Worm (Caenorhabditis elegans) whole organism, young adult: ENCODE results near the gene C23H3.5.
A peak's percentile ranks its signal among the peaks of the same experiment; 100 is the strongest.

Experiments used
- F10E7.11 ChIP-seq: sonication (generic microtip); optimal IDR thresholded peaks from 2 replicates; lab custom pipeline; 2017; ENCODE audit warnings: mild to moderate bottlenecking, missing genetic modification characterization, moderate library complexity, missing compliant biosample characterization
- F22D6.2 ChIP-seq: sonication (generic microtip); optimal IDR thresholded peaks from 2 replicates; lab custom pipeline; 2016; ENCODE audit warnings: mild to moderate bottlenecking, missing genetic modification characterization, missing compliant biosample characterization
- F52B5.7 ChIP-seq: sonication (generic microtip); optimal IDR thresholded peaks from 2 replicates; lab custom pipeline; 2016; ENCODE audit warnings: mild to moderate bottlenecking, missing genetic modification characterization, missing compliant biosample characterization
- F57A8.1 ChIP-seq: fragments of 200-800 bp; sonication (Bioruptor generic); optimal IDR thresholded peaks from 2 replicates; lab custom pipeline; 2018; ENCODE audit warnings: mild to moderate bottlenecking, missing genetic modification characterization, moderate library complexity, missing compliant biosample characterization
- T07F8.4 ChIP-seq: sonication (generic microtip); optimal IDR thresholded peaks from 2 replicates; lab custom pipeline; 2016; ENCODE audit warnings: mild to moderate bottlenecking, missing genetic modification characterization, moderate library complexity, missing compliant biosample characterization
- Y67H2A.10 ChIP-seq: fragments of 200-800 bp; sonication (Bioruptor generic); conservative IDR thresholded peaks from 2 replicates; pipeline ENCODE4 v1.3.6; 2022; ENCODE audit warnings: missing genetic modification reagents, missing genetic modification characterization, missing compliant biosample characterization
- ZK185.1 ChIP-seq: sonication (generic microtip); optimal IDR thresholded peaks from 2 replicates; lab custom pipeline; 2016; ENCODE audit warnings: mild to moderate bottlenecking, missing genetic modification characterization, missing compliant biosample characterization; ENCODE audit not compliant: poor library complexity, severe bottlenecking
- aptf-3 ChIP-seq: fragments of 200-800 bp; sonication (Bioruptor generic); IDR thresholded peaks from 2 replicates; pipeline ENCODE4 v1.3.6; 2022; ENCODE audit warnings: missing genetic modification characterization, missing compliant biosample characterization
- atf-7 ChIP-seq: sonication (generic microtip); optimal IDR thresholded peaks from 2 replicates; lab custom pipeline; 2017; ENCODE audit warnings: mild to moderate bottlenecking, missing genetic modification characterization, missing compliant biosample characterization
- attf-5 ChIP-seq: fragments of 200-800 bp; sonication (Bioruptor generic); optimal IDR thresholded peaks from 2 replicates; lab custom pipeline; 2018; ENCODE audit warnings: mild to moderate bottlenecking, missing genetic modification characterization, missing compliant biosample characterization
- ceh-27 ChIP-seq: fragments of 200-800 bp; sonication (Bioruptor generic); optimal IDR thresholded peaks from 2 replicates; lab custom pipeline; 2018; ENCODE audit warnings: mild to moderate bottlenecking, missing genetic modification characterization, moderate library complexity, missing compliant biosample characterization
- ceh-58 ChIP-seq: fragments of 200-800 bp; sonication (Bioruptor generic); IDR thresholded peaks from 2 replicates; pipeline ENCODE4 v1.3.6; 2022; ENCODE audit warnings: missing genetic modification characterization, missing compliant biosample characterization
- ceh-79 ChIP-seq: sonication (generic microtip); optimal IDR thresholded peaks from 2 replicates; lab custom pipeline; 2017; ENCODE audit warnings: mild to moderate bottlenecking, missing genetic modification characterization, missing compliant biosample characterization
- dox-1 ChIP-seq: fragments of 200-800 bp; sonication (Bioruptor generic); IDR thresholded peaks from 2 replicates; pipeline ENCODE4 v1.3.6; 2022; ENCODE audit warnings: missing genetic modification reagents, missing genetic modification characterization, missing compliant biosample characterization
- hlh-26 ChIP-seq: fragments of 200-800 bp; sonication (Bioruptor generic); conservative IDR thresholded peaks from 2 replicates; pipeline ENCODE4 v1.3.6; 2022; ENCODE audit warnings: missing genetic modification reagents, missing genetic modification characterization, missing compliant biosample characterization
- hmg-1.2 ChIP-seq: fragments of 200-800 bp; sonication (Bioruptor generic); IDR thresholded peaks from 2 replicates; pipeline ENCODE4 v1.3.6; 2022; ENCODE audit warnings: missing genetic modification reagents, missing genetic modification characterization, missing compliant biosample characterization
- lag-1 ChIP-seq: fragments of 200-800 bp; sonication (Bioruptor generic); IDR thresholded peaks from 2 replicates; pipeline ENCODE4 v1.3.6; 2022; ENCODE audit warnings: missing genetic modification reagents, missing genetic modification characterization, missing compliant biosample characterization
- lin-40 ChIP-seq: sonication (generic microtip); optimal IDR thresholded peaks from 2 replicates; lab custom pipeline; 2016; ENCODE audit warnings: missing genetic modification characterization, mild to moderate bottlenecking, missing compliant biosample characterization, missing genotype, missing genetic modification reagents
- nhr-179 ChIP-seq: sonication (generic microtip); optimal IDR thresholded peaks from 2 replicates; lab custom pipeline; 2016; ENCODE audit warnings: mild to moderate bottlenecking, missing genetic modification characterization, missing compliant biosample characterization
- nhr-80 ChIP-seq: sonication (generic microtip); optimal IDR thresholded peaks from 2 replicates; lab custom pipeline; 2016; ENCODE audit warnings: missing genetic modification characterization, missing compliant biosample characterization
- rec-8 ChIP-seq, 2 experiments: sonication (generic microtip); optimal IDR thresholded peaks; 2 replicates each; lab custom pipeline; 2016; ENCODE audit warnings: mild to moderate bottlenecking in 2 of 2, missing genetic modification characterization in 2 of 2, missing genetic modification reagents in 2 of 2, missing genotype in 2 of 2, missing biosample characterization in 1 of 2, missing compliant biosample characterization in 1 of 2, moderate library complexity in 1 of 2
- repo-1 ChIP-seq: sonication (generic microtip); optimal IDR thresholded peaks from 2 replicates; lab custom pipeline; 2017; ENCODE audit warnings: mild to moderate bottlenecking, missing genetic modification characterization, missing compliant biosample characterization
- sdz-38 ChIP-seq: sonication (generic microtip); optimal IDR thresholded peaks from 2 replicates; lab custom pipeline; 2016; ENCODE audit warnings: missing genotype, missing genetic modification characterization, missing compliant biosample characterization
- snpc-1.1 ChIP-seq: sonication (generic microtip); optimal IDR thresholded peaks from 2 replicates; lab custom pipeline; 2017; ENCODE audit warnings: missing genetic modification characterization, mild to moderate bottlenecking, missing compliant biosample characterization, antibody characterized with exemption, moderate library complexity, missing genotype, missing genetic modification reagents; ENCODE audit not compliant: insufficient read depth
- snpc-3.4 ChIP-seq: sonication (generic microtip); optimal IDR thresholded peaks from 2 replicates; lab custom pipeline; 2017; ENCODE audit warnings: missing genetic modification characterization, mild to moderate bottlenecking, missing compliant biosample characterization, antibody characterized with exemption, moderate library complexity, missing genotype, missing genetic modification reagents
- somi-1 ChIP-seq: fragments of 200-800 bp; sonication (Bioruptor generic); optimal IDR thresholded peaks from 2 replicates; lab custom pipeline; 2018; ENCODE audit warnings: mild to moderate bottlenecking, missing genetic modification characterization, missing compliant biosample characterization
- tlf-1 ChIP-seq: fragments of 200-800 bp; sonication (Bioruptor generic); optimal IDR thresholded peaks from 2 replicates; lab custom pipeline; 2018; ENCODE audit warnings: mild to moderate bottlenecking, missing genetic modification characterization, missing compliant biosample characterization
- zim-3 ChIP-seq: sonication (generic microtip); optimal IDR thresholded peaks from 2 replicates; lab custom pipeline; 2017; ENCODE audit warnings: mild to moderate bottlenecking, missing genetic modification characterization, moderate library complexity, missing compliant biosample characterization
- ztf-22 ChIP-seq: fragments of 200-800 bp; sonication (Bioruptor generic); optimal IDR thresholded peaks from 2 replicates; lab custom pipeline; 2018; ENCODE audit warnings: mild to moderate bottlenecking, missing genetic modification characterization, moderate library complexity, missing compliant biosample characterization

The C23H3.5 gene

DNA sequence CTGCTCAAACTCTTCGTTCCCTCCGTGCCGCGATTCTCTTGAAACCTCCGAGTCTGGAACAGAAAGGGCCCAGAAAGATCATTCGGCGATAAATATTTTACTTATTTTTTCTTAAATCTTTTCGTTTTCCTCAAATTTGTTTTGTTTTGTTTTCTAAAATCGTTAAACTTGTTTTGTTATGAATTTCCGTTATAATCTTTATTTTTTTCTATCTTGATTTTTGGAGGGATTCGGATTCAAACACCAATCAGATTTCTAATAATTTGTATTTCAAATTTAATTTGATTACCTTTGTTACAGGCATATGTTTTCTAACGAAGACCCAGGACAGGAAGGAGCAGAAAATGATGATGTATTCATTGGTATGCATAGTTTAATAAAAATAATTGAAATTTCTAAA is at the start of gene C23H3.5:
Gene C23H3.5, plus strand, starts transcription at position 301 of the 400 bp plus-strand sequence.
- no peak for TF ChIP-seq tlf-1 (GFP tag; lab: Kevin White, UChicago)
- no peak for TF ChIP-seq dox-1 (GFP tag; lab: Robert Waterston, UW)
- TF ChIP-seq F22D6.2, result no peak

DNA sequence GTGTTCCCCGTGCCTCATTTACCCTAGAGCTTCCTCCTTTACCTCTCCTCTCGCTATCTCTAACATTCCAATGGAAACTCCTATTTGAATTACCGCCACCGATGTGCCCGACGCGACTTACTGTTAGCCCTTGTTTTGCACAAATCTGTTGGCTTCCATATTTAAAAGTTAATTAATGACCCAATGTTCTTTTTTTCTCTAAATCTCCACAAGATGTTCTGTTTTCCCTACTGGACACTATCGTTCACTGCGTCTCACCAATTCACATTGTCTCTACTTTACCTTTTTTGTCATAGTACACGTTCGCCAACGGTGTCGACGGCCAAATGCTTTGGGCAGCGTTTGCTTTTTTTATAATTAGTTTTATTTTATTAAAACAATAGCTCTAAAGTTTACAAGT is 46.8 kb upstream of the C23H3.5 start:
- TF ChIP-seq Y67H2A.10 (GFP tag; lab: Robert Waterston, UW) (no peak), lag-1 (GFP tag; lab: Robert Waterston, UW) (no peak), atf-7 (tag; lab: Kevin White, UChicago) (no peak), F52B5.7 (tag; lab: Kevin White, UChicago) (no peak), ceh-79 (tag; lab: Kevin White, UChicago) (no peak)

DNA sequence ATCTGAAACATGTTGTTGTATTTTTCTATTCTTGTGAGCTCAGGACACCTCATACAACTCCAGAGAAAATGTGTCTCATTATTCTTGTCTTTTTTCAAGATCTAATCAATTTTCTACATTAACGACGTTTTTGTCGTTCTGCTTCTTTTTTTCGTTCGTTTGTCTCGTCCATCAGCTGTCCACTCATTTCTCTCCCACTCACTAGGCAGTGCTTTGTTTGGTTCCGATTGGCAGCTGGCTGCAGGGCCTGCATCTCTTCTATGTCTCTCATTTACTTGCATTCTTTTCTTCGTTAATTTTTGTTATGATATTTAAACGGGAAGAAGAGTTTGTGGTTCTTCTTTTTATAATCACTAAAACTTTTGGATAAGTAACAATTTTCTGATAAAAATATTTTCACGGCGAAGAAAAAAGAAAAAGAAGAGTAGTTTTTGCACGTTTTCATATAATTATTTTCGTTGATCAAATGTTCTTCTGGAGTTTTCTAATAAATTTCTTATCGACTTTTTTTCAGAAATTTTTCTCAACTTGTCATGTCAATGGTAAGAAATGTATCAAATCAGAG is 46.0 kb upstream of the C23H3.5 start, which contains the start of gene 2L52.1:
Gene 2L52.1, plus strand, starts transcription at position 515 of the 565 bp plus-strand sequence.
- TF ChIP-seq nhr-80 (tag; lab: Kevin White, UChicago) (peak; percentile 28), ztf-22 (GFP tag; lab: Kevin White, UChicago) (no peak)

DNA sequence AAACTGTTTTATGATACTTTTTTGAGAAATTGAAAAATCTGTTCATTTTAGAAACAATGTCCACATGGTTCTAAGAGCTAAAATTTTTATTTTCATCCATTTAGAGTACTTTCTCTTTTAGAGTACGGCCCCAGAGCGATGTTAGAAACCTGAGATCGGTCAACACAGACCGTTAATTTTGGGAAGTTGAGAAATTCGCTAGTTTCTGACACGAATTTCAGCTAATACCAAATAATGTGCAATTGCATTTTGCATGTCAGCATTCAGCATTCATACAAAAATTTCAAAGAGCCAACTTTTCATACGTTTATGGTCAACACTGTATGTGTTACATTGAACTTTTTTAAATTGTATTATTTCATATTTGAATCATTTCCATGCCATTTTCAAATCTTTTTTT is 42.6 kb upstream of the C23H3.5 start:
- TF ChIP-seq hlh-26 (GFP tag; lab: Robert Waterston, UW) (no peak), lin-40 (tag; lab: Kevin White, UChicago) (no peak), ceh-27 (GFP tag; lab: Kevin White, UChicago) (no peak), sdz-38 (tag; lab: Kevin White, UChicago) (no peak), F57A8.1 (GFP tag; lab: Kevin White, UChicago) (no peak), T07F8.4 (tag; lab: Kevin White, UChicago) (no peak), zim-3 (tag; lab: Kevin White, UChicago) (no peak), snpc-1.1 (tag; lab: Kevin White, UChicago) (no peak)

DNA sequence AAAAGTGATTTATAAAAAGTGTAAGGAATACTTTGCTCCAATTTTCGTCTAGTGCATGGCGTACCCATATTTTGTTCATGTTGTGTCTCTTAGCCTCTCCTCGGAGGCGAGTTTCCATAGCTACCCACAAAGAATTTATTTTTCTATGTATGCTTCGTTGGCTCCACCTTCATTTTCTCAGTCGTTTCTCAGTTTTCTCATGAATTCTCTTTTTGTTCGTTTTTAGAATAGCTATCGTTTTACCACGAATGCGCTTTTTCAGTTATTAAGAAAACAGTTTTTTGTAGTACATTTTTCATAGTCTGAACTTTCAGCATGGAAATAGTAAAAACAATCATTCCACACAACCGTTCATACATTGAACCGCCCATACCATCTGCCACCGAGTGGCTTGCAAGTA is 41.0 kb upstream of the C23H3.5 start, which contains the start of gene osta-1:
Gene osta-1, plus strand, starts transcription at position 309 of the 400 bp plus-strand sequence.
- TF ChIP-seq F10E7.11 (tag; lab: Kevin White, UChicago), result no peak
- TF ChIP-seq sdz-38 (tag; lab: Kevin White, UChicago), result no peak
- TF ChIP-seq snpc-3.4 (tag; lab: Kevin White, UChicago), result no peak
- TF ChIP-seq ceh-58 (GFP tag; lab: Robert Waterston, UW), result no peak
- TF ChIP-seq ZK185.1, result no peak
- no peak for TF ChIP-seq somi-1 (GFP tag; lab: Kevin White, UChicago)
- TF ChIP-seq aptf-3 (GFP tag; lab: Robert Waterston, UW), result no peak
- no peak for TF ChIP-seq repo-1 (tag; lab: Kevin White, UChicago)
- TF ChIP-seq hmg-1.2 (GFP tag; lab: Robert Waterston, UW), result no peak
- no peak for TF ChIP-seq rec-8 (tag; optimal IDR thresholded peaks at IDR 0.05; lab: Kevin White, UChicago)
- no peak for TF ChIP-seq dox-1 (GFP tag; lab: Robert Waterston, UW)
- TF ChIP-seq nhr-179 (tag; lab: Kevin White, UChicago), result no peak
- TF ChIP-seq attf-5 (GFP tag; lab: Kevin White, UChicago), result no peak
